Fruit fly (Drosophila melanogaster): ENCODE measurements around the gene CG32547.

The CG32547 gene

dm6 chrX:18479307-18480134, at the start of gene CG32547 (continued):
- TF ChIP-seq Mad (GFP tag; optimal IDR thresholded peaks at IDR 0.05): no peak
- TF ChIP-seq CG15601 (tag; optimal IDR thresholded peaks at IDR 0.05): no peak
- TF ChIP-seq sr (GFP tag; IDR thresholded peaks at IDR 0.05): no peak
- TF ChIP-seq CG10267 (tag; optimal IDR thresholded peaks at IDR 0.05): peak; percentile 5
- no peak for TF ChIP-seq peb (GFP tag; IDR thresholded peaks at IDR 0.05)
- TF ChIP-seq knrl (GFP tag; IDR thresholded peaks at IDR 0.05; ENCODE audit: partially characterized antibody): no peak
- no peak for TF ChIP-seq CG11093 (GFP tag; IDR thresholded peaks at IDR 0.05)
- no peak for TF ChIP-seq CG8765 (GFP tag; IDR thresholded peaks at IDR 0.05)
- no peak for TF ChIP-seq CG31224 (GFP tag; IDR thresholded peaks at IDR 0.05)
- peak; percentile 13 for TF ChIP-seq Meics (GFP tag; optimal IDR thresholded peaks at IDR 0.05)
- TF ChIP-seq Bgb (GFP tag; IDR thresholded peaks at IDR 0.05; ENCODE audit: partially characterized antibody): 0 out of 2 replicates have a peak, but pooled peaks have one; percentile 17
- no peak for TF ChIP-seq Taf1 (GFP tag; IDR thresholded peaks at IDR 0.05)
- TF ChIP-seq Atf3 (GFP tag; optimal IDR thresholded peaks at IDR 0.05): no peak
- no peak for TF ChIP-seq CG4404 (GFP tag; IDR thresholded peaks at IDR 0.05)
- no peak for TF ChIP-seq eve (GFP tag; optimal IDR thresholded peaks at IDR 0.05)
- TF ChIP-seq Jarid2 (GFP tag; optimal IDR thresholded peaks at IDR 0.05): peak; percentile 11
- TF ChIP-seq twi (tag; optimal IDR thresholded peaks at IDR 0.05): no peak
- TF ChIP-seq CG6272 (GFP tag; IDR thresholded peaks at IDR 0.05): no peak
- TF ChIP-seq unc-4 (GFP tag; IDR thresholded peaks at IDR 0.05; ENCODE audit: partially characterized antibody): peak; percentile 33; the same call in 1 of the 2 replicates
- no peak for TF ChIP-seq en (GFP tag; optimal IDR thresholded peaks at IDR 0.05)
- no peak for TF ChIP-seq CG15696 (tag; optimal IDR thresholded peaks at IDR 0.05)
- TF ChIP-seq CG10959 (GFP tag; IDR thresholded peaks at IDR 0.05): 0 out of 2 replicates have a peak, but pooled peaks have one; percentile 10
- no peak for TF ChIP-seq sens-2 (GFP tag; IDR thresholded peaks at IDR 0.05)
- TF ChIP-seq CG13296 (GFP tag; optimal IDR thresholded peaks at IDR 0.05): no peak
- TF ChIP-seq grn (GFP tag; optimal IDR thresholded peaks at IDR 0.05): no peak
- no peak for TF ChIP-seq insv (GFP tag; optimal IDR thresholded peaks at IDR 0.05)
- TF ChIP-seq CG43689 (GFP tag; IDR thresholded peaks at IDR 0.05): no peak
- TF ChIP-seq wor (GFP tag; IDR thresholded peaks at IDR 0.05): no peak
- no peak for TF ChIP-seq CG3726 (GFP tag; IDR thresholded peaks at IDR 0.05)
- no peak for TF ChIP-seq CG5245 (GFP tag; optimal IDR thresholded peaks at IDR 0.05)
- TF ChIP-seq CG18764 (GFP tag; optimal IDR thresholded peaks at IDR 0.05): no peak
- TF ChIP-seq CG17829 (tag; optimal IDR thresholded peaks at IDR 0.05): no peak
- TF ChIP-seq CG17186 (GFP tag; optimal IDR thresholded peaks at IDR 0.05): no peak
- TF ChIP-seq pros (GFP tag; optimal IDR thresholded peaks at IDR 0.05): no peak
- no peak for TF ChIP-seq gfzf (GFP tag; optimal IDR thresholded peaks at IDR 0.05)
- peak; percentile 21 for TF ChIP-seq CG7839 (tag; optimal IDR thresholded peaks at IDR 0.05)
- no peak for TF ChIP-seq Ssrp (tag; optimal IDR thresholded peaks at IDR 0.05)
- peak; percentile 11 for TF ChIP-seq CG18599 (GFP tag; optimal IDR thresholded peaks at IDR 0.05)
- no peak for TF ChIP-seq CG9797 (GFP tag; optimal IDR thresholded peaks at IDR 0.05)
- peak; percentile 90 for TF ChIP-seq CG7928 (GFP tag; optimal IDR thresholded peaks at IDR 0.05)
- TF ChIP-seq CG13287 (GFP tag; IDR thresholded peaks at IDR 0.05; ENCODE audit: partially characterized antibody): peak; percentile 45; the same call in 1 of the 2 replicates
- TF ChIP-seq Dref (GFP tag; IDR thresholded peaks at IDR 0.05): peak; percentile 17; the same call in 1 of the 2 replicates
- TF ChIP-seq CG10543 (GFP tag; optimal IDR thresholded peaks at IDR 0.05): no peak
- TF ChIP-seq CG30431 (GFP tag; optimal IDR thresholded peaks at IDR 0.05): no peak
- TF ChIP-seq Atf-2 (GFP tag; optimal IDR thresholded peaks at IDR 0.05): no peak
- no peak for TF ChIP-seq CG6689 (GFP tag; IDR thresholded peaks at IDR 0.05)
- TF ChIP-seq Dek (tag; optimal IDR thresholded peaks at IDR 0.05): no peak
- TF ChIP-seq Vsx1 (GFP tag; optimal IDR thresholded peaks at IDR 0.05): no peak
- no peak for TF ChIP-seq p53 (GFP tag; optimal IDR thresholded peaks at IDR 0.05)

Measured in whole organism, embryonic.